Worm (Caenorhabditis elegans) whole organism, L4/young adult: Measurements from ENCODE around the gene tcl-2.

Source experiments
- W03F9.2 ChIP-seq: fragments of 150-350 bp; optimal IDR thresholded peaks from 2 replicates; lab custom pipeline; 2014; ENCODE audit warnings: missing biosample characterization, missing genetic modification characterization
- dao-5 ChIP-seq: sonication (generic microtip); optimal IDR thresholded peaks from 2 replicates; lab custom pipeline; 2016; ENCODE audit warnings: missing genotype, missing genetic modification characterization, moderate library complexity, missing compliant biosample characterization
- him-1 ChIP-seq: sonication (generic microtip); optimal IDR thresholded peaks from 2 replicates; lab custom pipeline; 2016; ENCODE audit warnings: missing genotype, missing genetic modification reagents, missing genetic modification characterization, missing compliant biosample characterization

Gene tcl-2

ce11 chrIV:202921-203652 is 24.2 kb downstream of the tcl-2 start, which contains the start of gene gfrp-1:
Gene gfrp-1, plus strand, starts transcription at chrIV:203602.
- TF ChIP-seq him-1 (tag; lab: Kevin White, UChicago) (no peak), W03F9.2 (no peak), dao-5 (tag; lab: Kevin White, UChicago) (no peak)

- TF ChIP-seq him-1 (tag; lab: Kevin White, UChicago) = no peak
- no peak for TF ChIP-seq W03F9.2
- no peak for TF ChIP-seq dao-5 (tag; lab: Kevin White, UChicago)
Observed at ce11 chrIV:204998-205397, 26.1 kb downstream of the tcl-2 start, which contains the start of gene coa-1. Gene coa-1, plus strand, starts transcription at chrIV:205298.

ce11 chrIV:207885-208284 is 29.0 kb downstream of the tcl-2 start, which contains the start of gene Y38C1AA.1:
Gene Y38C1AA.1, plus strand, starts transcription at chrIV:208185.
- TF ChIP-seq dao-5 (tag; lab: Kevin White, UChicago) (no peak), him-1 (tag; lab: Kevin White, UChicago) (no peak), W03F9.2 (no peak)

ce11 chrIV:210591-210990 is 31.7 kb downstream of the tcl-2 start:
- TF ChIP-seq him-1 (tag; lab: Kevin White, UChicago) (no peak), W03F9.2 (no peak), dao-5 (tag; lab: Kevin White, UChicago) (no peak)

- no peak for TF ChIP-seq dao-5 (tag; lab: Kevin White, UChicago)
- TF ChIP-seq W03F9.2 = no peak
Observed at ce11 chrIV:218252-218651, 39.4 kb downstream of the tcl-2 start, which contains the start of gene prdx-6. Gene prdx-6, plus strand, starts transcription at chrIV:218552.

- TF ChIP-seq W03F9.2 (no peak), him-1 (tag; lab: Kevin White, UChicago) (no peak), dao-5 (tag; lab: Kevin White, UChicago) (no peak)
Observed at ce11 chrIV:231673-232072, 52.8 kb downstream of the tcl-2 start, which contains the start of gene gtf-2H1. Gene gtf-2H1, minus strand, starts transcription at chrIV:231773.
